Comparison of ENCODE assay signal across 3 fruit fly cellular contexts in the genomic region with DNA sequence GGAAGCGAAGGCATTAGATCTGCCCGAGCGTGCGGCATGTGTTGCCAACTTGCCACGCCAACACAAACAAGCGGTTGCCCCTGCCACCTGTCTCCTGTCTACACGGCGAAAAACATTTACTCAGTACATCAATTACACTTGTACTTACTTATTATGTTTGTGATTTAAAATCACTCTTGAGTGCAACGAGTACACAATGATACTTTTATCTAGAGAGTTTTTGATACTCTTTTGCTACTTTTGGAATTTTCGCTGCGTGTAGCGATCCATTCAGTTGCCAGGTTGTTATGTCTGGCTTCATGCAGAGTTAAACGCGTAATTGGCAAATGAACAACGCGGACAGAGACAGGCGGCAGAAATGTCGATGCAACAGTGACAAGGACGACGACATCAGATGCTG.
TF ChIP-seq lines count a peak whose summit lies in the region.

No protein-coding gene starts in this region.

TF ChIP-seq in whole organism, embryonic, 481 proteins besides CTCF, POLR2A, EP300 and RAD21 (continued from another document and continues in another):
- TF ChIP-seq chif (GFP tag; optimal IDR thresholded peaks at IDR 0.05; lab: Kevin White, UChicago) (peak in 1 of 2 experiments; percentile 32), bcd (GFP tag; optimal IDR thresholded peaks at IDR 0.05; lab: Kevin White, UChicago) (no peak), Fer2 (tag; optimal IDR thresholded peaks at IDR 0.05; lab: Kevin White, UChicago) (no peak), jing (GFP tag; optimal IDR thresholded peaks at IDR 0.05; lab: Kevin White, UChicago) (no peak), dmrt11E (tag; optimal IDR thresholded peaks at IDR 0.05; lab: Kevin White, UChicago) (peak; percentile 26), twi (tag; optimal IDR thresholded peaks at IDR 0.05; lab: Kevin White, UChicago) (peak; percentile 7), CG3726 (GFP tag; IDR thresholded peaks at IDR 0.05; lab: Robert Waterston, UW) (no peak), Ssrp (tag; optimal IDR thresholded peaks at IDR 0.05; lab: Kevin White, UChicago) (peak; percentile 10), dm (GFP tag; optimal IDR thresholded peaks at IDR 0.05; lab: Kevin White, UChicago) (no peak), lov (optimal IDR thresholded peaks at IDR 0.05; lab: Kevin White, UChicago) (no peak), lov (GFP tag; IDR thresholded peaks at IDR 0.05; lab: Robert Waterston, UW) (no peak), CG17361 (GFP tag; IDR thresholded peaks at IDR 0.05; lab: Robert Waterston, UW) (no peak), bsh (GFP tag; optimal IDR thresholded peaks at IDR 0.05; lab: Kevin White, UChicago) (peak in 1 of 2 experiments; percentile 35), Poxn (GFP tag; IDR thresholded peaks at IDR 0.05; lab: Robert Waterston, UW) (no peak), CG14441 (GFP tag; IDR thresholded peaks at IDR 0.05; lab: Robert Waterston, UW) (0 out of 2 replicates have a peak, but pooled peaks have one; percentile 15), CG6689 (GFP tag; IDR thresholded peaks at IDR 0.05; lab: Robert Waterston, UW) (0 out of 2 replicates have a peak, but pooled peaks have one; percentile 19), CG2875 (GFP tag; optimal IDR thresholded peaks at IDR 0.05; lab: Kevin White, UChicago) (no peak), CG15514 (GFP tag; optimal IDR thresholded peaks at IDR 0.05; lab: Kevin White, UChicago) (no peak), CG4424 (GFP tag; optimal IDR thresholded peaks at IDR 0.05; lab: Kevin White, UChicago) (peak; percentile 13), gem (tag; optimal IDR thresholded peaks at IDR 0.05; lab: Kevin White, UChicago) (peak; percentile 16), CG11085 (GFP tag; IDR thresholded peaks at IDR 0.05; lab: Robert Waterston, UW) (no peak), prd (optimal IDR thresholded peaks at IDR 0.05; lab: Kevin White, UChicago) (no peak), prd (GFP tag; IDR thresholded peaks at IDR 0.05; lab: Robert Waterston, UW) (peak; percentile 66; the same call in 2 of the 3 replicates), fd96Cb (tag; optimal IDR thresholded peaks at IDR 0.05; lab: Kevin White, UChicago) (peak; percentile 18), Nf-YC (tag; optimal IDR thresholded peaks at IDR 0.05; lab: Kevin White, UChicago) (no peak), zfh1 (GFP tag; IDR thresholded peaks at IDR 0.05; lab: Robert Waterston, UW) (peak; percentile 69; the same call in 2 of the 3 replicates), vvl (GFP tag; IDR thresholded peaks at IDR 0.05; lab: Robert Waterston, UW) (peak; percentile 41; the same call in 1 of the 2 replicates), CG9727 (GFP tag; optimal IDR thresholded peaks at IDR 0.05; lab: Kevin White, UChicago) (peak; percentile 47), zen (tag; optimal IDR thresholded peaks at IDR 0.05; lab: Kevin White, UChicago) (peak; percentile 33), Drgx (GFP tag; IDR thresholded peaks at IDR 0.05; lab: Robert Waterston, UW) (peak; percentile 88), CG31441 (GFP tag; IDR thresholded peaks at IDR 0.05; lab: Robert Waterston, UW) (no peak), sens (GFP tag; lab: Kevin White, UChicago) (peak; percentile 48), CG4820 (GFP tag; optimal IDR thresholded peaks at IDR 0.05; lab: Kevin White, UChicago) (peak; percentile 20), CG3281 (GFP tag; optimal IDR thresholded peaks at IDR 0.05; lab: Kevin White, UChicago) (no peak), CG11504 (tag; optimal IDR thresholded peaks at IDR 0.05; lab: Kevin White, UChicago) (peak; percentile 37), nerfin-1 (tag; optimal IDR thresholded peaks at IDR 0.05; lab: Kevin White, UChicago) (no peak), CG11093 (GFP tag; IDR thresholded peaks at IDR 0.05; lab: Robert Waterston, UW) (no peak), CG5953 (GFP tag; IDR thresholded peaks at IDR 0.05; lab: Robert Waterston, UW) (no peak), sima (GFP tag; optimal IDR thresholded peaks at IDR 0.05; lab: Kevin White, UChicago) (no peak), phol (tag; optimal IDR thresholded peaks at IDR 0.05; lab: Kevin White, UChicago) (peak; percentile 15), CG17912 (GFP tag; optimal IDR thresholded peaks at IDR 0.05; lab: Kevin White, UChicago) (no peak), Xbp1 (GFP tag; optimal IDR thresholded peaks at IDR 0.05; lab: Kevin White, UChicago) (peak; percentile 35), al (GFP tag; IDR thresholded peaks at IDR 0.05; lab: Robert Waterston, UW) (no peak)

TF ChIP-seq in whole organism, prepupa, 60 proteins besides CTCF, POLR2A, EP300 and RAD21 (continued from another document):
- no peak for TF ChIP-seq Hr38 (GFP tag; optimal IDR thresholded peaks at IDR 0.05; lab: Kevin White, UChicago)
- TF ChIP-seq CG15336 (GFP tag; IDR thresholded peaks at IDR 0.05; lab: Robert Waterston, UW): peak; percentile 79
- no peak for TF ChIP-seq Blimp-1 (GFP tag; optimal IDR thresholded peaks at IDR 0.05; lab: Kevin White, UChicago)
- peak; percentile 90 for TF ChIP-seq CG6163 (GFP tag; IDR thresholded peaks at IDR 0.05; lab: Robert Waterston, UW)
- TF ChIP-seq CG7368 (GFP tag; optimal IDR thresholded peaks at IDR 0.05; lab: Kevin White, UChicago): peak; percentile 61
- TF ChIP-seq esn (GFP tag; optimal IDR thresholded peaks at IDR 0.05; lab: Kevin White, UChicago): peak; percentile 39
- TF ChIP-seq Sox15 (GFP tag; optimal IDR thresholded peaks at IDR 0.05; lab: Kevin White, UChicago): no peak
- TF ChIP-seq Hr39 (GFP tag; optimal IDR thresholded peaks at IDR 0.05; lab: Kevin White, UChicago): peak; percentile 40
- TF ChIP-seq CG3919 (GFP tag; optimal IDR thresholded peaks at IDR 0.05; lab: Kevin White, UChicago): peak; percentile 76
- TF ChIP-seq Gug (GFP tag; IDR thresholded peaks at IDR 0.05; lab: Robert Waterston, UW): peak; percentile 68
- TF ChIP-seq dac (GFP tag; optimal IDR thresholded peaks at IDR 0.05; lab: Kevin White, UChicago): peak; percentile 53
- TF ChIP-seq fd59A (GFP tag; optimal IDR thresholded peaks at IDR 0.05; lab: Kevin White, UChicago): peak; percentile 18
- peak; percentile 27 for TF ChIP-seq CG31627 (GFP tag; optimal IDR thresholded peaks at IDR 0.05; lab: Kevin White, UChicago)
- TF ChIP-seq CG6276 (GFP tag; optimal IDR thresholded peaks at IDR 0.05; lab: Kevin White, UChicago): peak; percentile 59
- peak; percentile 60 for TF ChIP-seq Ets96B (tag; optimal IDR thresholded peaks at IDR 0.05; lab: Kevin White, UChicago)
- peak; percentile 89 for TF ChIP-seq Hr4 (GFP tag; optimal IDR thresholded peaks at IDR 0.05; lab: Kevin White, UChicago)
- TF ChIP-seq CG4318 (GFP tag; optimal IDR thresholded peaks at IDR 0.05; lab: Kevin White, UChicago): no peak
- no peak for TF ChIP-seq CG11902 (GFP tag; optimal IDR thresholded peaks at IDR 0.05; lab: Kevin White, UChicago)
- no peak for TF ChIP-seq CG6854 (GFP tag; optimal IDR thresholded peaks at IDR 0.05; lab: Kevin White, UChicago)
- TF ChIP-seq cyc (GFP tag; optimal IDR thresholded peaks at IDR 0.05; lab: Kevin White, UChicago): peak; percentile 38
- TF ChIP-seq dsx (GFP tag; optimal IDR thresholded peaks at IDR 0.05; lab: Kevin White, UChicago; ENCODE audit: poor library complexity, severe bottlenecking): peak; percentile 47
- peak; percentile 46 for TF ChIP-seq topi (GFP tag; optimal IDR thresholded peaks at IDR 0.05; lab: Kevin White, UChicago)
- TF ChIP-seq Met (GFP tag; optimal IDR thresholded peaks at IDR 0.05; lab: Kevin White, UChicago): peak; percentile 45
- peak; percentile 71 for TF ChIP-seq net (GFP tag; optimal IDR thresholded peaks at IDR 0.05; lab: Kevin White, UChicago)
- peak; percentile 94 for TF ChIP-seq Eip78C (GFP tag; lab: Kevin White, UChicago)
- peak; percentile 45 for TF ChIP-seq acj6 (GFP tag; optimal IDR thresholded peaks at IDR 0.05; lab: Kevin White, UChicago)
- peak; percentile 57 for TF ChIP-seq CG10631 (GFP tag; optimal IDR thresholded peaks at IDR 0.05; lab: Kevin White, UChicago)
- TF ChIP-seq Eip75B (GFP tag; optimal IDR thresholded peaks at IDR 0.05; lab: Kevin White, UChicago): peak; percentile 64
- TF ChIP-seq CG11294 (GFP tag; IDR thresholded peaks at IDR 0.05; lab: Robert Waterston, UW): peak; percentile 57
- TF ChIP-seq CG8119 (GFP tag; IDR thresholded peaks at IDR 0.05; lab: Robert Waterston, UW): peak; percentile 79
- peak; percentile 58 for TF ChIP-seq Lpt (GFP tag; optimal IDR thresholded peaks at IDR 0.05; lab: Kevin White, UChicago)
- peak; percentile 69 for TF ChIP-seq CG32006 (GFP tag; optimal IDR thresholded peaks at IDR 0.05; lab: Kevin White, UChicago)
- peak; percentile 39 for TF ChIP-seq CG6808 (GFP tag; optimal IDR thresholded peaks at IDR 0.05; lab: Kevin White, UChicago)
- TF ChIP-seq CG8632 (GFP tag; optimal IDR thresholded peaks at IDR 0.05; lab: Kevin White, UChicago): peak; percentile 39
- TF ChIP-seq Eip93F (GFP tag; optimal IDR thresholded peaks at IDR 0.05; lab: Kevin White, UChicago): no peak
- no peak for TF ChIP-seq Ets21C (GFP tag; optimal IDR thresholded peaks at IDR 0.05; lab: Kevin White, UChicago)
- TF ChIP-seq pdm3 (GFP tag; optimal IDR thresholded peaks at IDR 0.05; lab: Kevin White, UChicago): peak; percentile 63
- TF ChIP-seq Sox14 (GFP tag; optimal IDR thresholded peaks at IDR 0.05; lab: Kevin White, UChicago): peak; percentile 54

TF ChIP-seq in whole organism, wandering third instar larva, 38 proteins besides CTCF, POLR2A, EP300 and RAD21 (continued from another document):
- TF ChIP-seq woc (GFP tag; optimal IDR thresholded peaks at IDR 0.05; lab: Kevin White, UChicago) (peak; percentile 29), Hnf4 (GFP tag; optimal IDR thresholded peaks at IDR 0.05; lab: Kevin White, UChicago) (no peak), psq (GFP tag; optimal IDR thresholded peaks at IDR 0.05; lab: Kevin White, UChicago) (no peak), fru (GFP tag; optimal IDR thresholded peaks at IDR 0.05; lab: Kevin White, UChicago) (peak; percentile 51), pan (optimal IDR thresholded peaks at IDR 0.05; lab: Kevin White, UChicago) (no peak), Dfd (GFP tag; optimal IDR thresholded peaks at IDR 0.05; lab: Kevin White, UChicago) (no peak), brk (GFP tag; optimal IDR thresholded peaks at IDR 0.05; lab: Kevin White, UChicago) (no peak), Hr83 (GFP tag; optimal IDR thresholded peaks at IDR 0.05; lab: Kevin White, UChicago; ENCODE audit: poor library complexity, severe bottlenecking) (no peak)
TF ChIP-seq in whole organism, wandering third instar larva: peak in this region for 10.
